Fruit fly (Drosophila melanogaster) whole organism, adult: Measurements from ENCODE around the gene dlg1.

Source experiments
- CG11617 ChIP-seq: fragments of 200-800 bp; sonication (Bioruptor generic); optimal IDR thresholded peaks from 2 replicates; lab custom pipeline; 2017; ENCODE audit warnings: mild to moderate bottlenecking, missing biosample characterization, missing genetic modification reagents, missing genetic modification characterization
- CG12768 ChIP-seq: fragments of 200-800 bp; sonication (Bioruptor generic); optimal IDR thresholded peaks from 2 replicates; lab custom pipeline; 2017; ENCODE audit warnings: missing biosample characterization, missing genetic modification characterization, mild to moderate bottlenecking, moderate library complexity, missing genetic modification reagents
- CG14711 ChIP-seq: fragments of 200-800 bp; sonication (Bioruptor generic); optimal IDR thresholded peaks from 2 replicates; lab custom pipeline; 2018; ENCODE audit warnings: missing biosample characterization, mild to moderate bottlenecking, missing genetic modification characterization, moderate library complexity
- CG1620 ChIP-seq: fragments of 200-800 bp; sonication (Bioruptor generic); optimal IDR thresholded peaks from 2 replicates; lab custom pipeline; 2016; ENCODE audit warnings: missing biosample characterization, missing genetic modification characterization
- CG33017 ChIP-seq: fragments of 200-800 bp; sonication (Bioruptor generic); optimal IDR thresholded peaks from 2 replicates; lab custom pipeline; 2018; ENCODE audit warnings: missing biosample characterization, mild to moderate bottlenecking, missing genetic modification characterization, moderate library complexity
- CG5204 ChIP-seq: fragments of 200-800 bp; sonication (Bioruptor generic); optimal IDR thresholded peaks from 2 replicates; lab custom pipeline; 2016; ENCODE audit warnings: missing biosample characterization, missing genetic modification characterization
- CG7045 ChIP-seq: fragments of 200-800 bp; sonication (Bioruptor generic); optimal IDR thresholded peaks from 2 replicates; lab custom pipeline; 2017; ENCODE audit warnings: missing biosample characterization, mild to moderate bottlenecking, missing genetic modification characterization
- CG7101 ChIP-seq: fragments of 200-800 bp; sonication (Bioruptor generic); optimal IDR thresholded peaks from 2 replicates; lab custom pipeline; 2018; ENCODE audit warnings: missing biosample characterization, mild to moderate bottlenecking, missing genetic modification characterization, moderate library complexity
- Clk ChIP-seq: fragments of 200-800 bp; sonication (Bioruptor generic); optimal IDR thresholded peaks from 2 replicates; lab custom pipeline; 2017; ENCODE audit warnings: missing biosample characterization, missing genetic modification characterization
- Crg-1 ChIP-seq: fragments of 200-800 bp; sonication (Bioruptor generic); optimal IDR thresholded peaks from 2 replicates; lab custom pipeline; 2016; ENCODE audit warnings: missing biosample characterization, missing genetic modification characterization
- Hr96 ChIP-seq: fragments of 200-800 bp; sonication (Bioruptor generic); optimal IDR thresholded peaks from 2 replicates; lab custom pipeline; 2016; ENCODE audit warnings: missing biosample characterization, missing genetic modification characterization
- Mnt ChIP-seq: fragments of 200-800 bp; sonication (Bioruptor generic); optimal IDR thresholded peaks from 2 replicates; lab custom pipeline; 2016; ENCODE audit warnings: missing biosample characterization, mild to moderate bottlenecking, missing genetic modification characterization
- bab1 ChIP-seq: fragments of 200-800 bp; sonication (Bioruptor generic); optimal IDR thresholded peaks from 3 replicates; lab custom pipeline; 2019; ENCODE audit warnings: missing biosample characterization, mild to moderate bottlenecking, missing genetic modification characterization, moderate library complexity
- cic ChIP-seq: fragments of 200-800 bp; sonication (Bioruptor generic); optimal IDR thresholded peaks from 2 replicates; lab custom pipeline; 2017; ENCODE audit warnings: missing biosample characterization, mild to moderate bottlenecking, missing genetic modification characterization, moderate library complexity
- cnc ChIP-seq, 2 experiments: fragments of >200 bp; optimal IDR thresholded peaks; 2 replicates each; lab custom pipeline; 2017
- kay ChIP-seq: fragments of 200-800 bp; sonication (Bioruptor generic); peaks from one replicate; lab custom pipeline; 2016; ENCODE audit warnings: missing biosample characterization, missing genetic modification characterization, borderline replicate concordance
- ovo ChIP-seq: fragments of 200-800 bp; sonication (Bioruptor generic); optimal IDR thresholded peaks from 2 replicates; lab custom pipeline; 2016; ENCODE audit warnings: missing biosample characterization, missing genetic modification characterization
- pad ChIP-seq: fragments of 200-800 bp; sonication (Bioruptor generic); optimal IDR thresholded peaks from 3 replicates; lab custom pipeline; 2017; ENCODE audit warnings: missing biosample characterization, missing genetic modification characterization, mild to moderate bottlenecking, moderate library complexity, missing genetic modification reagents
- tj ChIP-seq: fragments of 200-800 bp; sonication (Bioruptor generic); optimal IDR thresholded peaks from 3 replicates; lab custom pipeline; 2017; ENCODE audit warnings: missing biosample characterization, mild to moderate bottlenecking, missing genetic modification characterization, moderate library complexity
- toe ChIP-seq: fragments of 200-800 bp; sonication (Bioruptor generic); optimal IDR thresholded peaks from 2 replicates; lab custom pipeline; 2016; ENCODE audit warnings: missing biosample characterization, missing genetic modification characterization

dlg1 gene

DNA sequence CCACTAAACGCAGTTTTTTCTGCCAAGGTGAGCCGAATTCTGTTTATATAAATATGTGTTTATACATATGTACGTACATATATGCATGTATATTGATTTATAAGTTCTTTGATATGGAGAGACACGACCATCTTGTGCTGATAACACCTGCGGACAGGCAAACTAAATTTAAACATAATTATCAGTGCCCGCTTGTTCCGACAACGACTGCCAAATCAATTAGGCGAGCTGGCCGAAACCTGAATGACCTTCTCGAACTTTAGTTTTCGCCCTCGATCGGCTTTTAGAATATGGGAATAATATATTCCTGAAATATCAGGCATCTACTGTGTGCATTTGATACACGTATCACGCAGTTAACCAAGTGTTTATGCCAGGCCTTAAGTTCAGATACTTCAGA is 26.7 kb upstream of the dlg1 start:
- no peak for TF ChIP-seq cic (GFP tag; lab: Kevin White, UChicago)
- no peak for TF ChIP-seq toe (GFP tag; lab: Kevin White, UChicago)
- TF ChIP-seq CG7101 (tag; lab: Kevin White, UChicago) = no peak
- no peak for TF ChIP-seq Hr96
- no peak for TF ChIP-seq CG7045 (GFP tag; lab: Kevin White, UChicago)
- TF ChIP-seq Mnt (GFP tag; lab: Kevin White, UChicago) = no peak
- TF ChIP-seq CG14711 = no peak
- TF ChIP-seq pad (GFP tag; lab: Kevin White, UChicago) = no peak
- no peak for TF ChIP-seq ovo (GFP tag; lab: Kevin White, UChicago)
- no peak for TF ChIP-seq CG5204 (GFP tag; lab: Kevin White, UChicago)
- no peak for TF ChIP-seq Crg-1 (GFP tag; lab: Kevin White, UChicago)
- no peak for TF ChIP-seq CG12768 (GFP tag; lab: Kevin White, UChicago)
- no peak for TF ChIP-seq CG1620 (GFP tag; lab: Kevin White, UChicago)
- TF ChIP-seq kay (GFP tag; lab: Kevin White, UChicago) = no peak
- no peak for TF ChIP-seq tj (GFP tag; lab: Kevin White, UChicago)
- no peak for TF ChIP-seq bab1 (GFP tag; lab: Kevin White, UChicago)
- no peak for TF ChIP-seq Clk

DNA sequence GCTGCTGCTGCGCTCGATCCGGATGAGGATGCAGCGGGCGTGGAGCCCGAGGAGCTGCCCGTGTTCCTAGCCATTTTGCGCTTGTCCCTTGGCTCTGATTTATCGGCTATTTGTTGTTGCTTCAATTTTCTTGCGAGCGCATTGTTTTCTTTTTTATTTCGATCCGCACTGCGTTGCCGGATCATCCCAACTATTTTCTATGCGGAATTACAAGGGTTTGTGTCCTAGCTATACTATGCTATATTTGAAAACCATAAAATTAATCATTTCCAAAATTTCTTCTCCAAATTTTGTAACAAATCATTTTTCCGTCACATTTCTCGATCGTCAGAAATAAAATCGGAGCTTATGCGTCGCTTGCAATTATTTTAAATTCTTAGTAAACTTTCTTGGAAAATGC is 21.7 kb upstream of the dlg1 start, which contains the start of the genes GCS1 and CG11756:
Gene GCS1 (minus strand): TSS at position 193 of the 400 bp plus-strand sequence.
Gene CG11756 (plus strand): TSS at position 312 of the 400 bp plus-strand sequence.
- TF ChIP-seq kay (GFP tag; lab: Kevin White, UChicago) = no peak
- peak; percentile 19 for TF ChIP-seq Mnt (GFP tag; lab: Kevin White, UChicago)
- peak; percentile 8 for TF ChIP-seq CG1620 (GFP tag; lab: Kevin White, UChicago)
- TF ChIP-seq bab1 (GFP tag; lab: Kevin White, UChicago) = peak; percentile 12
- peak; percentile 12 for TF ChIP-seq CG11617 (GFP tag; lab: Kevin White, UChicago)

DNA sequence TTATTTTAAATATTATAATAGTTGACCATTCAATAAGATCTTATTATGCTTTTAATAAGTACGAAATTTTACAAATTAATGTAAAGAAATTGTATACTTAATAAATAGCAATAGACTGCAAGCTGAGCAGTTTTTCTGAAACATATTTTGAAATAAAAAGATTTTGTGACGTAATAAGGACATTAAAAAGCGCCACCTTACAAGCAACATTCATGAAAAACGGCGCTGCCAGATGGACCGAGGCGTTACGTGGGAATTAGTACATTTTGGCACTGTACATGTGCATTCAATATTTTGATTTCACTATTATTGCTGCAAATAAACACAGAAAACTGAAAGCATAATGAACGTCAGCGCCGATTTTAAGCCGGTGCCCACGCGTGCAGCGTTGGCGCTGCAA is 20.6 kb upstream of the dlg1 start, which contains the start of gene CG1738:
Gene CG1738 (plus strand): TSS at position 221 of the 400 bp plus-strand sequence.
- TF ChIP-seq CG7045 (GFP tag; lab: Kevin White, UChicago) (no peak), tj (GFP tag; lab: Kevin White, UChicago) (no peak), CG1620 (GFP tag; lab: Kevin White, UChicago) (no peak), CG12768 (GFP tag; lab: Kevin White, UChicago) (no peak), Hr96 (no peak), CG11617 (GFP tag; lab: Kevin White, UChicago) (peak; percentile 9), toe (GFP tag; lab: Kevin White, UChicago) (no peak), cic (GFP tag; lab: Kevin White, UChicago) (no peak), ovo (GFP tag; lab: Kevin White, UChicago) (no peak), CG14711 (peak; percentile 55), Clk (no peak), CG5204 (GFP tag; lab: Kevin White, UChicago) (no peak), Crg-1 (GFP tag; lab: Kevin White, UChicago) (no peak), bab1 (GFP tag; lab: Kevin White, UChicago) (no peak), CG33017 (tag; lab: Kevin White, UChicago) (no peak), pad (GFP tag; lab: Kevin White, UChicago) (no peak), cnc (optimal IDR thresholded peaks at IDR 0.05; lab: Kevin White, UChicago) (no peak), Mnt (GFP tag; lab: Kevin White, UChicago) (peak; percentile 95), kay (GFP tag; lab: Kevin White, UChicago) (no peak), CG7101 (tag; lab: Kevin White, UChicago) (peak; percentile 52)

DNA sequence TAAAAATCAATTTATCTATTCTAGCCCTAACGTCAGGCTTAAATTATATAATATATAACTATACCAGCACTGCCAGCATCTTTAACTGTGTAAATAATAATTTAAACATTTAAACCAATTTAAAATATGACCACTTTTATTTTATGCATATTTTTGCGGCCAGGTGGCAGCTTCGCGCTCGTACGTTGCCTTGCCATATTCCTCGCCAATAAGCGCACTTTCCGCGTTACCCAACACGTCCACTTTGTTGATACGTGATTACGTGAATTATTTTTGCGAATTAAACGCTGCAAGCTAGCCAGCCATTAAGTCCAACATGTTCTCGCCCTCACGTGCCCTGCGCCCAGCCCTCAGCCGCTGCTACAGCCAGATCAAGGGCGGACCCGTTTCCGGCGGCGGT is 19.7 kb upstream of the dlg1 start, which contains the start of gene NdufV3:
Gene NdufV3 (plus strand): TSS at position 219 of the 400 bp plus-strand sequence.
- TF ChIP-seq CG5204 (GFP tag; lab: Kevin White, UChicago) (peak; percentile 2), Crg-1 (GFP tag; lab: Kevin White, UChicago) (peak; percentile 59), Hr96 (no peak), toe (GFP tag; lab: Kevin White, UChicago) (peak; percentile 37), CG7045 (GFP tag; lab: Kevin White, UChicago) (no peak), CG12768 (GFP tag; lab: Kevin White, UChicago) (no peak), CG1620 (GFP tag; lab: Kevin White, UChicago) (peak; percentile 61), CG33017 (tag; lab: Kevin White, UChicago) (no peak), CG11617 (GFP tag; lab: Kevin White, UChicago) (no peak), Mnt (GFP tag; lab: Kevin White, UChicago) (peak; percentile 75), ovo (GFP tag; lab: Kevin White, UChicago) (no peak), kay (GFP tag; lab: Kevin White, UChicago) (no peak), CG14711 (peak; percentile 66), pad (GFP tag; lab: Kevin White, UChicago) (no peak), tj (GFP tag; lab: Kevin White, UChicago) (no peak), Clk (no peak), CG7101 (tag; lab: Kevin White, UChicago) (peak; percentile 69), cic (GFP tag; lab: Kevin White, UChicago) (no peak), bab1 (GFP tag; lab: Kevin White, UChicago) (peak; percentile 43), cnc (optimal IDR thresholded peaks at IDR 0.05; lab: Kevin White, UChicago) (no peak)

DNA sequence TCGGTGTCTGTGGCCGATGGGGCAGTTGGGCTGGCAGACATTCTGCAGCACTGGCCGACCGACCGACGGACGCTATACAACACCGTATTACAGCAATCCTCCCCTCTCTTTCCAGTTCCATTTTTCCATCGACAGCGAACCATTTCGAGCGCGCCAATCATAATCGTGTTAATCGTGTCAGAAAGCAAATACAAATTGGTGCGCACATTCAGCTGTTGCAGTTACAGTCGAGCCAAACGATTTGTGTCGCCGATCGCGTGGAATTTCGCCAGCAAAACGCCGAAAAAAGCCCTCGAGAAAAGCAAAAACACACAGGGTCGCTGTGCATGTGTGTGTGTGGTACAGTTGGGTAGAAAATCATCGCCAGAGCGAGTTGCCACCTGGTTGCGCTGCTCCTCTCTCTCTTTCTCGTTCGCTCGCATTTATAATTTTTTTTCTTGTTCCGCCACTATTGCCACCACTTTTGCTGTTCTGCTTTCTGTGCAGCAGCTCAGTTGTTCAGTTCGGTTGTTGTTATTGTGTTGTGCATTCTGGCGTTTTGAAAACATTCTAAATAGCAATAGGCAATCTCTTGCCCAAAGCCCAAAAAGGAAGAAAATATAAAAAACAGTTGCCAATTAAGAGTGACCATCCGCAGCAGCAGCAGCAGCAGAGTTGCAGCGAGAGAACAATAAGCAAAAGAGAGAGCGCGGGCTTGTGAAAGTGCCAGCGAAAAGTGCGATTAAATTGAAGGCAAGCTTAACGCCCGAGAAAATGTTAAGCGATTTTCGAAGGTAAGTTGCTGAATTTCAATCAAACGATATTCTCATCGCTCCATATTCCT is 18.7 kb upstream of the dlg1 start, which contains the start of gene CG1737:
Gene CG1737 (plus strand): TSS at position 104 of the 823 bp plus-strand sequence.
- TF ChIP-seq Crg-1 (GFP tag; lab: Kevin White, UChicago) (peak; percentile 60), CG33017 (tag; lab: Kevin White, UChicago) (no peak), Mnt (GFP tag; lab: Kevin White, UChicago) (peak; percentile 79), CG14711 (peak; percentile 99), tj (GFP tag; lab: Kevin White, UChicago) (no peak), CG11617 (GFP tag; lab: Kevin White, UChicago) (peak; percentile 11), bab1 (GFP tag; lab: Kevin White, UChicago) (peak; percentile 28), CG1620 (GFP tag; lab: Kevin White, UChicago) (peak; percentile 83), pad (GFP tag; lab: Kevin White, UChicago) (peak; percentile 94), CG7101 (tag; lab: Kevin White, UChicago) (peak; percentile 44), cic (GFP tag; lab: Kevin White, UChicago) (peak; percentile 17), Hr96 (peak; percentile 62), ovo (GFP tag; lab: Kevin White, UChicago) (peak; percentile 80), CG12768 (GFP tag; lab: Kevin White, UChicago) (peak; percentile 47), CG5204 (GFP tag; lab: Kevin White, UChicago) (no peak)
